Fruit fly (Drosophila melanogaster): ENCODE data around the gene bocks.

bocks gene

DNA sequence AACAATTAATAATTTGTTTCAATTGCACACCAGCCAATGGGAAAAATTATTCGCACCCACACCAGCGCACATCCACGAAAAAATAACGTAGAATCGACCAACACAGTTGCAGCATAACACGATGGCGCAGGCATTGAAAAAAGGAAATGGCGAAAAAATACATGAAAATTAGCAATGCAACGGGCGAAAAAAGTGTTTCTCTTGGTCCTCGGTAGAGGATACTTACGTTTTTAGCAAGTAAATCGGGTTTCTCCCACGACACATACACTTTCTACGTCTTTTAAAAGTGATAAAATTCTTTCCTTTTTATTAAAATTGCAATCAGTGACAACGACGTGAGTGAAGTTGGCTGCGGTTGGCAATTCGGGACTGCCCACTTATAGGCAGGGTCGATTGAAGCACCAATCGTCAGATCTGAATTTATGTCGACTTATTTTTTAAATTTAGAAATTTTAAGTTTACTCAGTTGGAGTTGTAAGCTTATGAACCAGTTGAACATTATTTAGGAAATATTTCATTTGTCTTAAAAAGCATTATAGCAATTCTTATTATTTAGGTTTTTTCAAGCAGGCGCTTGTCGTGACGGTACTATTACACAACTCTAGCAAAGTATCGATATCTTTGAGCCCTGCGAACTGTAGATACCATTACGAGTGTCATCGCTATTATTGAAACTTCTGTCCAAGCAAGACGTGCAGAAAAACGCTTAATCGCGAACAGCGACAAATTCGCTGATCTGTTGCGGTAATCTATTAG is 13.2 kb downstream of the bocks start, which contains the start of the genes Kap-alpha3 and Son (continued):
- TF ChIP-seq vnd (GFP tag; IDR thresholded peaks at IDR 0.05; ENCODE audit: partially characterized antibody): peak; percentile 76
- TF ChIP-seq Hr3 (GFP tag; optimal IDR thresholded peaks at IDR 0.05): peak; percentile 90
- peak; percentile 92 for TF ChIP-seq odd (GFP tag; optimal IDR thresholded peaks at IDR 0.05)
- peak; percentile 85 for TF ChIP-seq CG15696 (tag; optimal IDR thresholded peaks at IDR 0.05)
- TF ChIP-seq Optix (GFP tag; IDR thresholded peaks at IDR 0.05): peak; percentile 86
- peak; percentile 62 for TF ChIP-seq sima (GFP tag; optimal IDR thresholded peaks at IDR 0.05)
- TF ChIP-seq Rfx (GFP tag; IDR thresholded peaks at IDR 0.05): peak; percentile 93
- peak; percentile 91 for TF ChIP-seq CG10267 (tag; optimal IDR thresholded peaks at IDR 0.05)
- TF ChIP-seq CG10321 (GFP tag; IDR thresholded peaks at IDR 0.05): peak; percentile 72
- TF ChIP-seq dm (GFP tag; optimal IDR thresholded peaks at IDR 0.05): peak; percentile 96
- TF ChIP-seq CG30431 (GFP tag; optimal IDR thresholded peaks at IDR 0.05): peak; percentile 90
- peak; percentile 95 for TF ChIP-seq HmgZ (tag; optimal IDR thresholded peaks at IDR 0.05)
- peak; percentile 96 for TF ChIP-seq BEAF-32 (GFP tag; optimal IDR thresholded peaks at IDR 0.05)
- TF ChIP-seq CG18262 (tag; optimal IDR thresholded peaks at IDR 0.05): peak; percentile 84
- peak; percentile 93 for TF ChIP-seq CG2120 (GFP tag; optimal IDR thresholded peaks at IDR 0.05)
- peak; percentile 74 for TF ChIP-seq CG14050 (GFP tag; IDR thresholded peaks at IDR 0.05)
- TF ChIP-seq da (GFP tag; optimal IDR thresholded peaks at IDR 0.05): peak; percentile 83
- TF ChIP-seq CG34376 (GFP tag; optimal IDR thresholded peaks at IDR 0.05): peak; percentile 98
- TF ChIP-seq CG8089 (GFP tag; optimal IDR thresholded peaks at IDR 0.05): peak; percentile 93
- TF ChIP-seq CG11398 (GFP tag; optimal IDR thresholded peaks at IDR 0.05): peak; percentile 87
- TF ChIP-seq scrt (GFP tag; optimal IDR thresholded peaks at IDR 0.05): peak; percentile 85
- TF ChIP-seq Fer2 (tag; optimal IDR thresholded peaks at IDR 0.05): peak; percentile 92
- peak; percentile 98 for TF ChIP-seq kni (GFP tag; optimal IDR thresholded peaks at IDR 0.05)
- TF ChIP-seq CG11247 (GFP tag; IDR thresholded peaks at IDR 0.05): peak; percentile 83
- TF ChIP-seq Ravus (GFP tag; IDR thresholded peaks at IDR 0.05): peak; percentile 43
- peak; percentile 71 for TF ChIP-seq CG7357 (GFP tag; IDR thresholded peaks at IDR 0.05)
- TF ChIP-seq zfh2 (GFP tag; optimal IDR thresholded peaks at IDR 0.05): peak; percentile 96
- peak; percentile 80 for TF ChIP-seq kay (GFP tag; optimal IDR thresholded peaks at IDR 0.05)
- TF ChIP-seq gfzf (GFP tag; optimal IDR thresholded peaks at IDR 0.05): peak; percentile 47
- TF ChIP-seq pfk (GFP tag; optimal IDR thresholded peaks at IDR 0.05): peak; percentile 84
- peak; percentile 88 for TF ChIP-seq ATbp (GFP tag; optimal IDR thresholded peaks at IDR 0.05)
- peak; percentile 85 for TF ChIP-seq dmrt11E (tag; optimal IDR thresholded peaks at IDR 0.05)
- no peak; the same call in none of the 2 replicates for TF ChIP-seq E2f1 (GFP tag; IDR thresholded peaks at IDR 0.05)
- peak; percentile 89 for TF ChIP-seq CG13287 (GFP tag; IDR thresholded peaks at IDR 0.05; ENCODE audit: partially characterized antibody)
- TF ChIP-seq prd (optimal IDR thresholded peaks at IDR 0.05): no peak
- peak; percentile 89 for TF ChIP-seq prd (GFP tag; IDR thresholded peaks at IDR 0.05)
- TF ChIP-seq Camta (GFP tag; optimal IDR thresholded peaks at IDR 0.05): peak; percentile 95
- peak; percentile 96 for TF ChIP-seq bcd (GFP tag; optimal IDR thresholded peaks at IDR 0.05)
- peak in 1 of 2 experiments; percentile 63 for TF ChIP-seq crp (GFP tag; optimal IDR thresholded peaks at IDR 0.05)
- peak; percentile 94 for TF ChIP-seq Dll (GFP tag; IDR thresholded peaks at IDR 0.05; ENCODE audit: partially characterized antibody)
- TF ChIP-seq Atf-2 (GFP tag; optimal IDR thresholded peaks at IDR 0.05): peak; percentile 90
- peak; percentile 94 for TF ChIP-seq CG12391 (tag; optimal IDR thresholded peaks at IDR 0.05)
- peak; percentile 72 for TF ChIP-seq CG5953 (GFP tag; IDR thresholded peaks at IDR 0.05)
- peak; percentile 91 for TF ChIP-seq CG12071 (GFP tag; optimal IDR thresholded peaks at IDR 0.05)
- TF ChIP-seq CG43689 (GFP tag; IDR thresholded peaks at IDR 0.05): peak; percentile 70
- peak; percentile 73 for TF ChIP-seq CG8765 (GFP tag; IDR thresholded peaks at IDR 0.05)
- peak; percentile 74 for TF ChIP-seq Oaz (GFP tag; IDR thresholded peaks at IDR 0.05)
- TF ChIP-seq Nf-YA (GFP tag; IDR thresholded peaks at IDR 0.05): peak; percentile 61; the same call in 1 of the 2 replicates
- TF ChIP-seq chif (GFP tag; optimal IDR thresholded peaks at IDR 0.05): peak; percentile 91 to 95

All from whole organism, embryonic.